Fruit fly (Drosophila melanogaster) whole organism, embryonic: ENCODE results near the gene Glut3.

ENCODE experiments used
- Antp ChIP-seq: fragments of 200-800 bp; sonication (Bioruptor generic); optimal IDR thresholded peaks from 3 replicates; lab custom pipeline; 2016; ENCODE audit warnings: missing biosample characterization, missing genetic modification characterization
- BEAF-32 ChIP-seq: fragments of 200-800 bp; sonication (Bioruptor generic); optimal IDR thresholded peaks from 3 replicates; lab custom pipeline; 2017; ENCODE audit warnings: missing biosample characterization, missing genetic modification characterization, mild to moderate bottlenecking, moderate library complexity, missing genetic modification reagents
- CG12219 ChIP-seq: fragments of 200-800 bp; sonication (Bioruptor generic); optimal IDR thresholded peaks from 3 replicates; lab custom pipeline; 2018; ENCODE audit warnings: missing biosample characterization, mild to moderate bottlenecking, missing genetic modification characterization
- CG13894 ChIP-seq: fragments of 200-800 bp; sonication (Bioruptor generic); optimal IDR thresholded peaks from 3 replicates; lab custom pipeline; 2018; ENCODE audit warnings: missing biosample characterization, mild to moderate bottlenecking, missing genetic modification characterization, moderate library complexity
- CG14965 ChIP-seq: fragments of 200-800 bp; sonication (Bioruptor generic); optimal IDR thresholded peaks from 2 replicates; lab custom pipeline; 2016; ENCODE audit warnings: missing biosample characterization, missing genetic modification characterization, borderline replicate concordance
- CG1832 ChIP-seq: fragments of 200-800 bp; sonication (Bioruptor generic); optimal IDR thresholded peaks from 2 replicates; lab custom pipeline; 2017; ENCODE audit warnings: missing biosample characterization, mild to moderate bottlenecking, missing genetic modification characterization, inconsistent platforms
- CG18599 ChIP-seq: fragments of 200-800 bp; sonication (Bioruptor generic); optimal IDR thresholded peaks from 3 replicates; lab custom pipeline; 2017; ENCODE audit warnings: missing biosample characterization, missing genetic modification characterization, mild to moderate bottlenecking, moderate library complexity, missing genetic modification reagents
- CG2712 ChIP-seq: fragments of 200-800 bp; optimal IDR thresholded peaks from 3 replicates; lab custom pipeline; 2019; ENCODE audit warnings: missing biosample characterization, mild to moderate bottlenecking, missing genetic modification characterization, moderate library complexity
- CG31441 ChIP-seq: fragments of 200-800 bp; sonication (Bioruptor generic); IDR thresholded peaks from 2 replicates; pipeline ENCODE4 v1.3.6; 2022; ENCODE audit warnings: missing biosample characterization, missing genetic modification characterization
- CG34376 ChIP-seq: fragments of 200-800 bp; sonication (Bioruptor generic); optimal IDR thresholded peaks from 2 replicates; lab custom pipeline; 2018; ENCODE audit warnings: missing biosample characterization, mild to moderate bottlenecking, missing genetic modification characterization
- CG6254 ChIP-seq: fragments of 200-800 bp; sonication (Bioruptor generic); optimal IDR thresholded peaks from 3 replicates; lab custom pipeline; 2017; ENCODE audit warnings: mild to moderate bottlenecking, missing biosample characterization, missing genetic modification reagents, missing genetic modification characterization
- CG6765 ChIP-seq: fragments of 200-800 bp; sonication (Bioruptor generic); optimal IDR thresholded peaks from 3 replicates; lab custom pipeline; 2017; ENCODE audit warnings: missing biosample characterization, mild to moderate bottlenecking, missing genetic modification characterization
- CG6791 ChIP-seq: fragments of 200-800 bp; sonication (Bioruptor generic); IDR thresholded peaks from 3 replicates; pipeline ENCODE4 v1.3.6; 2022; ENCODE audit warnings: missing biosample characterization, missing genetic modification characterization; ENCODE audit not compliant: partially characterized antibody
- CG7372 ChIP-seq: fragments of 200-800 bp; sonication (Bioruptor generic); IDR thresholded peaks from 2 replicates; pipeline ENCODE4 v1.3.6; 2022; ENCODE audit warnings: missing biosample characterization, missing genetic modification characterization
- CG7786 ChIP-seq: fragments of 200-800 bp; sonication (Bioruptor generic); optimal IDR thresholded peaks from 2 replicates; lab custom pipeline; 2016; ENCODE audit warnings: missing biosample characterization, missing genetic modification characterization
- CG8290 ChIP-seq, 3 experiments: fragments of 200-800 bp; sonication (Bioruptor generic); optimal IDR thresholded peaks; 2 replicates each; lab custom pipeline; 2016 to 2019; ENCODE audit warnings: missing biosample characterization in 3 of 3, missing genetic modification characterization in 3 of 3, mild to moderate bottlenecking in 2 of 3, moderate library complexity in 1 of 3
- CG9609 ChIP-seq: fragments of 200-800 bp; sonication (Bioruptor generic); optimal IDR thresholded peaks from 3 replicates; lab custom pipeline; 2016; ENCODE audit warnings: missing biosample characterization, missing genetic modification characterization
- CG9876 ChIP-seq: fragments of 200-800 bp; sonication (Bioruptor generic); optimal IDR thresholded peaks from 2 replicates; lab custom pipeline; 2016; ENCODE audit warnings: missing biosample characterization, missing genetic modification characterization
- CG9932 ChIP-seq: fragments of 200-800 bp; sonication (Bioruptor generic); IDR thresholded peaks from 2 replicates; pipeline ENCODE4 v1.3.6; 2022; ENCODE audit warnings: missing biosample characterization, missing genetic modification characterization
- CTCF ChIP-seq: fragments of 200-800 bp; sonication (Bioruptor generic); optimal IDR thresholded peaks from 2 replicates; lab custom pipeline; 2017; ENCODE audit warnings: missing biosample characterization, mild to moderate bottlenecking, missing genetic modification characterization, moderate library complexity
- D ChIP-seq, 2 experiments: fragments of 200-800 bp in 1 of 2; fragments of >200 bp in 1 of 2; sonication (Bioruptor generic) in 1 of 2; optimal IDR thresholded peaks; 2 replicates in 1 of 2; 3 replicates in 1 of 2; lab custom pipeline; 2017; ENCODE audit warnings: mild to moderate bottlenecking in 1 of 2, missing biosample characterization in 1 of 2, missing genetic modification characterization in 1 of 2, missing genetic modification reagents in 1 of 2
- Deaf1 ChIP-seq: fragments of 200-800 bp; optimal IDR thresholded peaks from 3 replicates; lab custom pipeline; 2019; ENCODE audit warnings: missing biosample characterization, mild to moderate bottlenecking, missing genetic modification characterization, moderate library complexity
- Dfd ChIP-seq, 2 experiments: fragments of >200 bp; optimal IDR thresholded peaks; 2 replicates each; lab custom pipeline; 2017; ENCODE audit warnings: missing biosample characterization in 2 of 2, missing genetic modification characterization in 2 of 2
- Elba2 ChIP-seq: fragments of 200-800 bp; sonication (Bioruptor generic); optimal IDR thresholded peaks from 3 replicates; lab custom pipeline; 2016; ENCODE audit warnings: missing biosample characterization, missing genetic modification characterization
- Ets97D ChIP-seq: fragments of 200-800 bp; sonication (Bioruptor generic); optimal IDR thresholded peaks from 3 replicates; lab custom pipeline; 2016; ENCODE audit warnings: missing biosample characterization, missing genetic modification characterization
- HLH4C ChIP-seq: fragments of 200-800 bp; sonication (Bioruptor generic); IDR thresholded peaks from 3 replicates; pipeline ENCODE4 v1.3.6; 2022; ENCODE audit warnings: missing biosample characterization, missing genetic modification characterization; ENCODE audit not compliant: partially characterized antibody
- HmgZ ChIP-seq: fragments of 200-800 bp; sonication (Bioruptor generic); optimal IDR thresholded peaks from 2 replicates; lab custom pipeline; 2018; ENCODE audit warnings: missing biosample characterization, mild to moderate bottlenecking, missing genetic modification characterization
- Opbp ChIP-seq: fragments of 200-800 bp; sonication (Bioruptor generic); IDR thresholded peaks from 3 replicates; pipeline ENCODE4 v1.3.6; 2022; ENCODE audit warnings: missing biosample characterization, missing genetic modification characterization; ENCODE audit not compliant: partially characterized antibody
- Sin3A ChIP-seq: fragments of >200 bp; optimal IDR thresholded peaks from 2 replicates; lab custom pipeline; 2018
- Sox102F ChIP-seq: fragments of 200-800 bp; sonication (Bioruptor generic); optimal IDR thresholded peaks from 2 replicates; lab custom pipeline; 2018; ENCODE audit warnings: missing biosample characterization, mild to moderate bottlenecking, missing genetic modification characterization, moderate library complexity
- ash1 ChIP-seq: fragments of 200-800 bp; sonication (Bioruptor generic); optimal IDR thresholded peaks from 2 replicates; lab custom pipeline; 2018; ENCODE audit warnings: missing biosample characterization, mild to moderate bottlenecking, missing genetic modification characterization
- chif ChIP-seq, 2 experiments: fragments of 200-800 bp; sonication (Bioruptor generic); optimal IDR thresholded peaks; 3 replicates each; lab custom pipeline; 2016; ENCODE audit warnings: missing biosample characterization in 2 of 2, missing genetic modification characterization in 2 of 2
- chinmo ChIP-seq: fragments of 200-800 bp; sonication (Bioruptor generic); IDR thresholded peaks from 4 replicates; pipeline ENCODE4 v1.3.6; 2022; ENCODE audit warnings: missing biosample characterization, missing genetic modification characterization; ENCODE audit not compliant: partially characterized antibody
- croc ChIP-seq: fragments of 200-800 bp; sonication (Bioruptor generic); conservative IDR thresholded peaks from 3 replicates; pipeline ENCODE4 v1.3.6; 2022; ENCODE audit warnings: missing biosample characterization, missing genetic modification characterization
- da ChIP-seq: fragments of 200-800 bp; sonication (Bioruptor generic); optimal IDR thresholded peaks from 2 replicates; lab custom pipeline; 2016; ENCODE audit warnings: missing biosample characterization, missing genetic modification characterization
- ems ChIP-seq: fragments of 200-800 bp; sonication (Bioruptor generic); optimal IDR thresholded peaks from 3 replicates; lab custom pipeline; 2016; ENCODE audit warnings: missing biosample characterization, missing genetic modification characterization
- eve ChIP-seq, 2 experiments: fragments of >200 bp; optimal IDR thresholded peaks; 2 replicates each; lab custom pipeline; 2017; ENCODE audit warnings: missing biosample characterization in 2 of 2, missing genetic modification characterization in 2 of 2
- fru ChIP-seq: fragments of >200 bp; optimal IDR thresholded peaks from 2 replicates; lab custom pipeline; 2017
- gce ChIP-seq: fragments of 200-800 bp; sonication (Bioruptor generic); IDR thresholded peaks from 3 replicates; pipeline ENCODE4 v1.3.6; 2022; ENCODE audit warnings: missing biosample characterization, missing genetic modification characterization
- gcm ChIP-seq: fragments of 200-800 bp; sonication (Bioruptor generic); optimal IDR thresholded peaks from 2 replicates; lab custom pipeline; 2019; ENCODE audit warnings: missing biosample characterization, mild to moderate bottlenecking, missing genetic modification characterization, moderate library complexity
- lab ChIP-seq: fragments of 200-800 bp; sonication (Bioruptor generic); optimal IDR thresholded peaks from 3 replicates; lab custom pipeline; 2017; ENCODE audit warnings: missing biosample characterization, missing genetic modification characterization, mild to moderate bottlenecking, moderate library complexity, missing genetic modification reagents
- lola ChIP-seq, 3 experiments: fragments of >200 bp in 2 of 3; fragments of 200-800 bp in 1 of 3; sonication (Bioruptor generic) in 1 of 3; optimal IDR thresholded peaks; 2 replicates each; lab custom pipeline; 2017 to 2019; ENCODE audit warnings: missing biosample characterization in 3 of 3, missing genetic modification characterization in 3 of 3, mild to moderate bottlenecking in 1 of 3, moderate library complexity in 1 of 3
- nerfin-1 ChIP-seq: fragments of 200-800 bp; sonication (Bioruptor generic); optimal IDR thresholded peaks from 3 replicates; lab custom pipeline; 2019; ENCODE audit warnings: missing biosample characterization, mild to moderate bottlenecking, missing genetic modification characterization, moderate library complexity
- oc ChIP-seq: fragments of 200-800 bp; sonication (Bioruptor generic); optimal IDR thresholded peaks from 2 replicates; lab custom pipeline; 2018; ENCODE audit warnings: missing biosample characterization, mild to moderate bottlenecking, missing genetic modification characterization, moderate library complexity
- seq ChIP-seq: fragments of 200-800 bp; sonication (Bioruptor generic); IDR thresholded peaks from 2 replicates; pipeline ENCODE4 v1.3.6; 2022; ENCODE audit warnings: missing biosample characterization, missing genetic modification characterization
- stc ChIP-seq: fragments of 200-800 bp; sonication (Bioruptor generic); IDR thresholded peaks from 2 replicates; pipeline ENCODE4 v1.3.6; 2022; ENCODE audit warnings: missing biosample characterization, missing genetic modification characterization
- tup ChIP-seq: fragments of 200-800 bp; sonication (Bioruptor generic); optimal IDR thresholded peaks from 2 replicates; lab custom pipeline; 2016; ENCODE audit warnings: missing biosample characterization, mild to moderate bottlenecking, missing genetic modification characterization, moderate library complexity
- wor ChIP-seq: fragments of 200-800 bp; sonication (Bioruptor generic); IDR thresholded peaks from 2 replicates; pipeline ENCODE4 v1.3.6; 2022; ENCODE audit warnings: missing biosample characterization, missing genetic modification characterization

Glut3 gene

DNA sequence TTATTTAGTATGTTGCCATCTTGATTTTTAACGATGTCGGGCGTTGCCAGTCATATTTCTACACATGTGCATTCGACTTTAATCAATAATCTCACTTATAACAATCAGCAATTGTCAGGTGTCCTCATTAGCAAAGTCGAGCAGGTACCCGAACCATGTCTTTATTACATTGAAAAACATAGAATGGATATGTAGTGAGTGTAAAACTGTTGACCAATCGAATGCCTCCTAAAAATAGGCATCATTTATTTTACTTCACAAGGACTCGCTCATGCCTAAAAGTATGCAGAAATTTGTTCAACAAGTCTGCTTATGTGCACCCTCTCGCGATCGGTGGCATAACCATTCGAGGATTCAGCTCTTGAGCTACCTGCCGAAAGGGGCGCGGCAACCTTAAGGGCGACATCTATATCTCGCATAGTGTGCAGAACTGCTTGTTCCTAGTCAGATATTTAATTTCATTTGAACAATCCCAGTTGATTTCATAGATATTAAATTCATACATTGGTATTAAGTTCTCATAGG is 10.5 kb downstream of the Glut3 start (continued):
- TF ChIP-seq chinmo (GFP tag; lab: Robert Waterston, UW) (no peak; the same call in 2 of the 4 replicates), CG8290 (GFP tag; optimal IDR thresholded peaks at IDR 0.05; lab: Kevin White, UChicago) (peak; percentile 96), CG8290 (tag; optimal IDR thresholded peaks at IDR 0.05; lab: Kevin White, UChicago) (peak; percentile 76 to 94), gce (GFP tag; lab: Robert Waterston, UW) (peak; percentile 88; the same call in 2 of the 3 replicates), chif (GFP tag; optimal IDR thresholded peaks at IDR 0.05; lab: Kevin White, UChicago) (peak; percentile 94 to 95), CG12219 (GFP tag; lab: Kevin White, UChicago) (peak; percentile 80), CG7786 (peak; percentile 74), CG6765 (GFP tag; lab: Kevin White, UChicago) (peak; percentile 90), fru (lab: Kevin White, UChicago) (no peak), CG13894 (tag; lab: Kevin White, UChicago) (peak; percentile 69), seq (GFP tag; lab: Robert Waterston, UW) (0 out of 2 replicates have a peak, but pooled peaks have one; percentile 32), CG9932 (GFP tag; lab: Robert Waterston, UW) (peak; percentile 89), CG7372 (GFP tag; lab: Robert Waterston, UW) (peak; percentile 74), HmgZ (tag; lab: Kevin White, UChicago) (peak; percentile 82), Ets97D (GFP tag; lab: Kevin White, UChicago) (peak; percentile 73), CTCF (GFP tag; lab: Kevin White, UChicago) (peak; percentile 100), BEAF-32 (GFP tag; lab: Kevin White, UChicago) (peak; percentile 22), eve (GFP tag; optimal IDR thresholded peaks at IDR 0.05; lab: Kevin White, UChicago) (peak in 1 of 2 experiments; percentile 12), CG14965 (GFP tag; lab: Kevin White, UChicago) (peak; percentile 100), Dfd (GFP tag; optimal IDR thresholded peaks at IDR 0.05; lab: Kevin White, UChicago) (no peak), gcm (GFP tag; lab: Kevin White, UChicago) (no peak), CG2712 (tag; lab: Kevin White, UChicago) (peak; percentile 77), lab (GFP tag; lab: Kevin White, UChicago) (peak; percentile 96), oc (tag; lab: Kevin White, UChicago) (peak; percentile 51), HLH4C (GFP tag; lab: Robert Waterston, UW) (peak; percentile 38; the same call in 2 of the 3 replicates), Opbp (peak; percentile 63; the same call in 1 of the 3 replicates), Antp (peak; percentile 94), croc (GFP tag; lab: Robert Waterston, UW) (peak; percentile 56; the same call in 2 of the 3 replicates), CG9876 (peak; percentile 94), nerfin-1 (tag; lab: Kevin White, UChicago) (peak; percentile 72), CG34376 (peak; percentile 85), D (optimal IDR thresholded peaks at IDR 0.05; lab: Kevin White, UChicago) (no peak), D (GFP tag; optimal IDR thresholded peaks at IDR 0.05; lab: Kevin White, UChicago) (peak; percentile 91), lola (GFP tag; optimal IDR thresholded peaks at IDR 0.05; lab: Kevin White, UChicago) (peak in 1 of 3 experiments; percentile 53), ems (peak; percentile 70), wor (GFP tag; lab: Robert Waterston, UW) (peak; percentile 41), Deaf1 (tag; lab: Kevin White, UChicago) (peak; percentile 36), stc (GFP tag; lab: Robert Waterston, UW) (peak; percentile 79), CG18599 (GFP tag; lab: Kevin White, UChicago) (peak; percentile 93), CG31441 (peak; percentile 52), tup (GFP tag; lab: Kevin White, UChicago) (peak; percentile 87), ash1 (GFP tag; lab: Kevin White, UChicago) (peak; percentile 96), Sox102F (GFP tag; lab: Kevin White, UChicago) (peak; percentile 87), CG6254 (GFP tag; lab: Kevin White, UChicago) (peak; percentile 80), da (peak; percentile 88), Elba2 (GFP tag; lab: Kevin White, UChicago) (peak; percentile 59), CG9609 (peak; percentile 95), CG6791 (GFP tag; lab: Robert Waterston, UW) (peak; percentile 57; the same call in 2 of the 3 replicates), CG1832 (GFP tag; lab: Kevin White, UChicago) (no peak), Sin3A (lab: Kevin White, UChicago) (no peak)
